Fruit fly (Drosophila melanogaster) whole organism, pupa: ENCODE results near the gene CycT.

ENCODE experiments used
- CG10348 ChIP-seq: fragments of 200-800 bp; sonication (Bioruptor generic); IDR thresholded peaks from 2 replicates; pipeline ENCODE4 v1.3.6; 2022; ENCODE audit warnings: missing biosample characterization, missing genetic modification characterization
- CG14655 ChIP-seq: fragments of 200-800 bp; sonication (Bioruptor generic); optimal IDR thresholded peaks from 3 replicates; lab custom pipeline; 2017; ENCODE audit warnings: mild to moderate bottlenecking, missing biosample characterization, missing genetic modification reagents, missing genetic modification characterization
- CG15710 ChIP-seq: fragments of 200-800 bp; sonication (Bioruptor generic); optimal IDR thresholded peaks from 2 replicates; lab custom pipeline; 2018; ENCODE audit warnings: missing biosample characterization, mild to moderate bottlenecking, missing genetic modification characterization, moderate library complexity
- CG4496 ChIP-seq: fragments of 200-800 bp; sonication (Bioruptor generic); IDR thresholded peaks from 3 replicates; pipeline ENCODE4 v1.3.6; 2022; ENCODE audit warnings: missing biosample characterization, missing genetic modification characterization
- CG8159 ChIP-seq: fragments of 200-800 bp; sonication (Bioruptor generic); optimal IDR thresholded peaks from 3 replicates; lab custom pipeline; 2018; ENCODE audit warnings: missing biosample characterization, mild to moderate bottlenecking, missing genetic modification characterization, moderate library complexity
- D1 ChIP-seq: fragments of 200-800 bp; sonication (Bioruptor generic); optimal IDR thresholded peaks from 2 replicates; lab custom pipeline; 2018; ENCODE audit warnings: missing biosample characterization, mild to moderate bottlenecking, missing genetic modification characterization, moderate library complexity
- EcR ChIP-seq: fragments of 200-800 bp; sonication (Bioruptor generic); optimal IDR thresholded peaks from 3 replicates; lab custom pipeline; 2019; ENCODE audit warnings: missing biosample characterization, missing genetic modification characterization, mild to moderate bottlenecking, moderate library complexity, missing genetic modification reagents
- Ets98B ChIP-seq: fragments of 200-800 bp; sonication (Bioruptor generic); IDR thresholded peaks from 2 replicates; pipeline ENCODE4 v1.3.6; 2022; ENCODE audit warnings: missing biosample characterization, missing genetic modification characterization
- fd96Ca ChIP-seq: fragments of 200-800 bp; sonication (Bioruptor generic); IDR thresholded peaks from 3 replicates; pipeline ENCODE4 v1.3.6; 2022; ENCODE audit warnings: missing biosample characterization, missing genetic modification characterization

dm6 chr3L:17555794-17556193 lies 1.8 kb downstream of the CycT start:
- TF ChIP-seq EcR (GFP tag; lab: Kevin White, UChicago) (no peak), CG4496 (no peak), CG15710 (tag; lab: Kevin White, UChicago) (no peak), Ets98B (GFP tag; lab: Robert Waterston, UW) (no peak), D1 (tag; lab: Kevin White, UChicago) (no peak), CG8159 (tag; lab: Kevin White, UChicago) (no peak), CG14655 (GFP tag; lab: Kevin White, UChicago) (no peak), CG10348 (GFP tag; lab: Robert Waterston, UW) (no peak), fd96Ca (no peak)
